Fruit fly (Drosophila melanogaster) whole organism, embryonic: ENCODE data around the gene MFS9.

Experiments
- ATbp ChIP-seq: fragments of 200-800 bp; sonication (Bioruptor generic); optimal IDR thresholded peaks from 2 replicates; lab custom pipeline; 2017; ENCODE audit warnings: missing biosample characterization, mild to moderate bottlenecking, missing genetic modification characterization, missing genetic modification reagents
- Aef1 ChIP-seq: fragments of 200-800 bp; sonication (Bioruptor generic); IDR thresholded peaks from 3 replicates; pipeline ENCODE4 v1.3.6; 2022; ENCODE audit warnings: missing biosample characterization, missing genetic modification characterization
- Asciz ChIP-seq: fragments of 200-800 bp; sonication (Bioruptor generic); optimal IDR thresholded peaks from 2 replicates; lab custom pipeline; 2017; ENCODE audit warnings: missing biosample characterization, mild to moderate bottlenecking, missing genetic modification characterization, missing genetic modification reagents
- CG11247 ChIP-seq: fragments of 200-800 bp; sonication (Bioruptor generic); IDR thresholded peaks from 2 replicates; pipeline ENCODE4 v1.3.6; 2022; ENCODE audit warnings: missing biosample characterization, missing genetic modification characterization
- CG11504 ChIP-seq: fragments of 200-800 bp; sonication (Bioruptor generic); optimal IDR thresholded peaks from 3 replicates; lab custom pipeline; 2019; ENCODE audit warnings: missing biosample characterization, mild to moderate bottlenecking, missing genetic modification characterization, moderate library complexity
- CG1233 ChIP-seq: fragments of 200-800 bp; sonication (Bioruptor generic); optimal IDR thresholded peaks from 4 replicates; lab custom pipeline; 2018; ENCODE audit warnings: missing biosample characterization, mild to moderate bottlenecking, missing genetic modification characterization
- CG15514 ChIP-seq: fragments of 200-800 bp; sonication (Bioruptor generic); optimal IDR thresholded peaks from 3 replicates; lab custom pipeline; 2017; ENCODE audit warnings: missing biosample characterization, missing genetic modification characterization, mild to moderate bottlenecking, moderate library complexity, missing genetic modification reagents
- CG17359 ChIP-seq: fragments of 200-800 bp; sonication (Bioruptor generic); optimal IDR thresholded peaks from 3 replicates; lab custom pipeline; 2018; ENCODE audit warnings: missing biosample characterization, mild to moderate bottlenecking, missing genetic modification characterization, moderate library complexity
- CG17385 ChIP-seq: fragments of 200-800 bp; sonication (Bioruptor generic); optimal IDR thresholded peaks from 3 replicates; lab custom pipeline; 2018; ENCODE audit warnings: missing biosample characterization, mild to moderate bottlenecking, missing genetic modification characterization
- CG18764 ChIP-seq: fragments of 200-800 bp; sonication (Bioruptor generic); optimal IDR thresholded peaks from 3 replicates; lab custom pipeline; 2016; ENCODE audit warnings: missing biosample characterization, missing genetic modification characterization
- CG3847 ChIP-seq: fragments of 200-800 bp; sonication (Bioruptor generic); IDR thresholded peaks from 2 replicates; pipeline ENCODE4 v1.3.6; 2022; ENCODE audit warnings: missing biosample characterization, missing genetic modification characterization
- CG6654 ChIP-seq: fragments of 200-800 bp; sonication (Bioruptor generic); optimal IDR thresholded peaks from 2 replicates; lab custom pipeline; 2017; ENCODE audit warnings: missing biosample characterization, mild to moderate bottlenecking, missing genetic modification characterization
- CG7839 ChIP-seq: fragments of 200-800 bp; sonication (Bioruptor generic); optimal IDR thresholded peaks from 3 replicates; lab custom pipeline; 2018; ENCODE audit warnings: missing biosample characterization, mild to moderate bottlenecking, missing genetic modification characterization, moderate library complexity
- CG9437 ChIP-seq: fragments of 200-800 bp; sonication (Bioruptor generic); optimal IDR thresholded peaks from 2 replicates; lab custom pipeline; 2018; ENCODE audit warnings: missing biosample characterization, mild to moderate bottlenecking, missing genetic modification characterization
- CG9727 ChIP-seq: fragments of 200-800 bp; sonication (Bioruptor generic); optimal IDR thresholded peaks from 3 replicates; lab custom pipeline; 2017; ENCODE audit warnings: missing biosample characterization, mild to moderate bottlenecking, missing genetic modification characterization
- CG9876 ChIP-seq: fragments of 200-800 bp; sonication (Bioruptor generic); optimal IDR thresholded peaks from 2 replicates; lab custom pipeline; 2016; ENCODE audit warnings: missing biosample characterization, missing genetic modification characterization
- CoRest ChIP-seq: fragments of 200-800 bp; sonication (Bioruptor generic); optimal IDR thresholded peaks from 3 replicates; lab custom pipeline; 2018; ENCODE audit warnings: missing biosample characterization, mild to moderate bottlenecking, missing genetic modification characterization, moderate library complexity
- Deaf1 ChIP-seq: fragments of 200-800 bp; optimal IDR thresholded peaks from 3 replicates; lab custom pipeline; 2019; ENCODE audit warnings: missing biosample characterization, mild to moderate bottlenecking, missing genetic modification characterization, moderate library complexity
- Dp ChIP-seq: fragments of 200-800 bp; sonication (Bioruptor generic); optimal IDR thresholded peaks from 2 replicates; lab custom pipeline; 2018; ENCODE audit warnings: missing biosample characterization, mild to moderate bottlenecking, missing genetic modification characterization, moderate library complexity
- Elba2 ChIP-seq: fragments of 200-800 bp; sonication (Bioruptor generic); optimal IDR thresholded peaks from 3 replicates; lab custom pipeline; 2016; ENCODE audit warnings: missing biosample characterization, missing genetic modification characterization
- Ets65A ChIP-seq: fragments of 200-800 bp; sonication (Bioruptor generic); peaks from one replicate; lab custom pipeline; 2016; ENCODE audit warnings: missing biosample characterization, missing genetic modification characterization
- GATAe ChIP-seq: fragments of 200-800 bp; sonication (Bioruptor generic); conservative IDR thresholded peaks from 2 replicates; pipeline ENCODE4 v1.3.6; 2022; ENCODE audit warnings: missing biosample characterization, missing genetic modification characterization
- Gug ChIP-seq: fragments of 200-800 bp; sonication (Bioruptor generic); IDR thresholded peaks from 4 replicates; pipeline ENCODE4 v1.3.6; 2022; ENCODE audit warnings: missing biosample characterization, missing genetic modification characterization
- HmgD ChIP-seq: fragments of 200-800 bp; sonication (Bioruptor generic); optimal IDR thresholded peaks from 3 replicates; lab custom pipeline; 2016; ENCODE audit warnings: missing biosample characterization, missing genetic modification characterization
- HmgZ ChIP-seq: fragments of 200-800 bp; sonication (Bioruptor generic); optimal IDR thresholded peaks from 2 replicates; lab custom pipeline; 2018; ENCODE audit warnings: missing biosample characterization, mild to moderate bottlenecking, missing genetic modification characterization
- Hr78 ChIP-seq, 2 experiments: fragments of 200-800 bp in 1 of 2; fragments of >200 bp in 1 of 2; sonication (Bioruptor generic) in 1 of 2; optimal IDR thresholded peaks; 2 replicates each; lab custom pipeline; 2017 to 2019; ENCODE audit warnings: missing biosample characterization in 2 of 2, missing genetic modification characterization in 2 of 2, mild to moderate bottlenecking in 1 of 2, moderate library complexity in 1 of 2
- Lhr ChIP-seq: fragments of 200-800 bp; sonication (Bioruptor generic); optimal IDR thresholded peaks from 3 replicates; lab custom pipeline; 2017; ENCODE audit warnings: mild to moderate bottlenecking, missing biosample characterization, missing genetic modification reagents, missing genetic modification characterization
- Nf-YB ChIP-seq: fragments of 200-800 bp; sonication (Bioruptor generic); optimal IDR thresholded peaks from 3 replicates; lab custom pipeline; 2019; ENCODE audit warnings: missing biosample characterization, mild to moderate bottlenecking, missing genetic modification characterization, moderate library complexity
- Oli ChIP-seq: fragments of 200-800 bp; sonication (Bioruptor generic); optimal IDR thresholded peaks from 2 replicates; lab custom pipeline; 2018; ENCODE audit warnings: missing biosample characterization, mild to moderate bottlenecking, missing genetic modification characterization, moderate library complexity
- Rfx ChIP-seq: fragments of 200-800 bp; sonication (Bioruptor generic); IDR thresholded peaks from 2 replicates; pipeline ENCODE4 v1.3.6; 2022; ENCODE audit warnings: missing biosample characterization, missing genetic modification characterization
- Sox100B ChIP-seq: fragments of 200-800 bp; sonication (Bioruptor generic); optimal IDR thresholded peaks from 3 replicates; lab custom pipeline; 2018; ENCODE audit warnings: missing biosample characterization, mild to moderate bottlenecking, missing genetic modification characterization
- ac ChIP-seq: fragments of 200-800 bp; sonication (Bioruptor generic); optimal IDR thresholded peaks from 3 replicates; lab custom pipeline; 2017; ENCODE audit warnings: missing biosample characterization, mild to moderate bottlenecking, missing genetic modification characterization
- chn ChIP-seq: fragments of 200-800 bp; sonication (Bioruptor generic); optimal IDR thresholded peaks from 2 replicates; lab custom pipeline; 2016; ENCODE audit warnings: missing biosample characterization, missing genetic modification characterization
- corto ChIP-seq: fragments of 200-800 bp; sonication (Bioruptor generic); optimal IDR thresholded peaks from 2 replicates; lab custom pipeline; 2016; ENCODE audit warnings: missing biosample characterization, mild to moderate bottlenecking, missing genetic modification characterization, moderate library complexity
- crc ChIP-seq: fragments of 200-800 bp; sonication (Bioruptor generic); optimal IDR thresholded peaks from 2 replicates; lab custom pipeline; 2016; ENCODE audit warnings: missing biosample characterization, missing genetic modification characterization
- dati ChIP-seq: fragments of 200-800 bp; sonication (Bioruptor generic); IDR thresholded peaks from 2 replicates; pipeline ENCODE4 v1.3.6; 2022; ENCODE audit warnings: missing biosample characterization, missing genetic modification characterization
- dpn ChIP-seq, 2 experiments: fragments of 200-800 bp; sonication (Bioruptor generic); optimal IDR thresholded peaks; 3 replicates each; lab custom pipeline; 2016; ENCODE audit warnings: missing biosample characterization in 2 of 2, missing genetic modification characterization in 2 of 2
- gro ChIP-seq: fragments of 200-800 bp; sonication (Bioruptor generic); optimal IDR thresholded peaks from 2 replicates; lab custom pipeline; 2016; ENCODE audit warnings: missing biosample characterization, missing genetic modification characterization
- hth ChIP-seq: fragments of >200 bp; optimal IDR thresholded peaks from 2 replicates; lab custom pipeline; 2017; ENCODE audit warnings: inconsistent platforms
- kah ChIP-seq: fragments of 200-800 bp; sonication (Bioruptor generic); optimal IDR thresholded peaks from 2 replicates; lab custom pipeline; 2018; ENCODE audit warnings: missing biosample characterization, mild to moderate bottlenecking, missing genetic modification characterization
- lilli ChIP-seq: fragments of 200-800 bp; sonication (Bioruptor generic); optimal IDR thresholded peaks from 3 replicates; lab custom pipeline; 2016; ENCODE audit warnings: missing biosample characterization, missing genetic modification characterization
- pan ChIP-seq, 4 experiments: fragments of >200 bp in 3 of 4; fragments of 200-800 bp in 1 of 4; sonication (Bioruptor generic) in 1 of 4; optimal IDR thresholded peaks in 3 of 4; IDR thresholded peaks in 1 of 4; 2 replicates each; pipeline versions ENCODE4 v1.3.6 to Lab custom; 2017 to 2022; ENCODE audit warnings: missing biosample characterization in 2 of 4, missing genetic modification characterization in 2 of 4, mixed read lengths in 1 of 4
- pfk ChIP-seq: fragments of 200-800 bp; sonication (Bioruptor generic); optimal IDR thresholded peaks from 2 replicates; lab custom pipeline; 2018; ENCODE audit warnings: missing biosample characterization, mild to moderate bottlenecking, missing genetic modification characterization, moderate library complexity
- phol ChIP-seq: fragments of 200-800 bp; sonication (Bioruptor generic); optimal IDR thresholded peaks from 3 replicates; lab custom pipeline; 2018; ENCODE audit warnings: missing biosample characterization, mild to moderate bottlenecking, missing genetic modification characterization, moderate library complexity
- sens ChIP-seq: fragments of 200-800 bp; sonication (Bioruptor generic); peaks from one replicate; lab custom pipeline; 2016; ENCODE audit warnings: missing biosample characterization, missing genetic modification characterization
- slou ChIP-seq: fragments of 200-800 bp; sonication (Bioruptor generic); optimal IDR thresholded peaks from 3 replicates; lab custom pipeline; 2016; ENCODE audit warnings: missing biosample characterization, missing genetic modification characterization
- tio ChIP-seq: fragments of 200-800 bp; sonication (Bioruptor generic); optimal IDR thresholded peaks from 2 replicates; lab custom pipeline; 2017; ENCODE audit warnings: missing biosample characterization, missing genetic modification characterization, inconsistent platforms
- tx ChIP-seq: fragments of 200-800 bp; sonication (Bioruptor generic); optimal IDR thresholded peaks from 2 replicates; lab custom pipeline; 2016; ENCODE audit warnings: missing biosample characterization, missing genetic modification characterization
- vnd ChIP-seq: fragments of 200-800 bp; sonication (Bioruptor generic); IDR thresholded peaks from 3 replicates; pipeline ENCODE4 v1.3.6; 2022; ENCODE audit warnings: missing biosample characterization, missing genetic modification characterization; ENCODE audit not compliant: partially characterized antibody
- wor ChIP-seq: fragments of 200-800 bp; sonication (Bioruptor generic); IDR thresholded peaks from 2 replicates; pipeline ENCODE4 v1.3.6; 2022; ENCODE audit warnings: missing biosample characterization, missing genetic modification characterization
- zfh2 ChIP-seq: fragments of 200-800 bp; sonication (Bioruptor generic); optimal IDR thresholded peaks from 2 replicates; lab custom pipeline; 2016; ENCODE audit warnings: missing biosample characterization, missing genetic modification characterization

The MFS9 gene

dm6 chr3R:20555023-20555422, 42.8 kb upstream of the MFS9 start (continued):
- TF ChIP-seq wor (GFP tag; lab: Robert Waterston, UW) (no peak), CG11504 (peak; percentile 83), ac (GFP tag; lab: Kevin White, UChicago) (no peak), dpn (GFP tag; optimal IDR thresholded peaks at IDR 0.05; lab: Kevin White, UChicago) (peak in 1 of 2 experiments; percentile 40), CG9727 (GFP tag; lab: Kevin White, UChicago) (peak; percentile 41), corto (GFP tag; lab: Kevin White, UChicago) (peak; percentile 36), Lhr (GFP tag; lab: Kevin White, UChicago) (no peak), ATbp (GFP tag; lab: Kevin White, UChicago) (no peak), Dp (GFP tag; lab: Kevin White, UChicago) (no peak), CG15514 (peak; percentile 43), Asciz (GFP tag; lab: Kevin White, UChicago) (peak; percentile 34), crc (no peak), CG17359 (tag; lab: Kevin White, UChicago) (peak; percentile 45), tx (GFP tag; lab: Kevin White, UChicago) (no peak), CG17385 (GFP tag; lab: Kevin White, UChicago) (no peak), Ets65A (GFP tag; lab: Kevin White, UChicago) (peak; percentile 76), Hr78 (GFP tag; optimal IDR thresholded peaks at IDR 0.05; lab: Kevin White, UChicago) (peak in 1 of 2 experiments; percentile 24), CG9876 (GFP tag; lab: Kevin White, UChicago) (no peak), tio (no peak), CG18764 (no peak), CG11247 (GFP tag; lab: Robert Waterston, UW) (peak; percentile 63; the same call in 1 of the 2 replicates), pfk (GFP tag; lab: Kevin White, UChicago) (no peak), CG9437 (GFP tag; lab: Kevin White, UChicago) (no peak), kah (GFP tag; lab: Kevin White, UChicago) (peak; percentile 9), hth (lab: Kevin White, UChicago) (no peak), Aef1 (GFP tag; lab: Robert Waterston, UW) (peak; percentile 60), Sox100B (GFP tag; lab: Kevin White, UChicago) (peak; percentile 56), Nf-YB (GFP tag; lab: Kevin White, UChicago) (no peak), Rfx (GFP tag; lab: Robert Waterston, UW) (peak; percentile 81), dati (GFP tag; lab: Robert Waterston, UW) (no peak), lilli (no peak), Elba2 (GFP tag; lab: Kevin White, UChicago) (no peak), CG6654 (GFP tag; lab: Kevin White, UChicago) (no peak), zfh2 (GFP tag; lab: Kevin White, UChicago) (peak; percentile 13), slou (GFP tag; lab: Kevin White, UChicago) (peak; percentile 14), Oli (no peak), CG1233 (GFP tag; lab: Kevin White, UChicago) (peak; percentile 50), phol (tag; lab: Kevin White, UChicago) (peak; percentile 10), Gug (GFP tag; lab: Robert Waterston, UW) (no peak), pan (optimal IDR thresholded peaks at IDR 0.05; lab: Kevin White, UChicago) (no peak), pan (GFP tag; optimal IDR thresholded peaks at IDR 0.05 in 1 of 2, IDR thresholded peaks at IDR 0.05 in 1 of 2) (peak in 1 of 2 experiments; percentile 76), CoRest (no peak), sens (GFP tag; lab: Kevin White, UChicago) (peak; percentile 88), chn (GFP tag; lab: Kevin White, UChicago) (no peak), GATAe (0 out of 2 replicates have a peak, but pooled peaks have one; percentile 14), CG7839 (peak; percentile 82), Deaf1 (tag; lab: Kevin White, UChicago) (peak; percentile 44), HmgZ (tag; lab: Kevin White, UChicago) (no peak), HmgD (GFP tag; lab: Kevin White, UChicago) (no peak), gro (GFP tag; lab: Kevin White, UChicago) (peak; percentile 81), vnd (GFP tag; lab: Robert Waterston, UW) (no peak), CG3847 (GFP tag; lab: Robert Waterston, UW) (no peak)
